Fruit fly (Drosophila melanogaster) whole organism, embryonic: Measurements from ENCODE around the gene CG32847.

ENCODE experiments used
- Antp ChIP-seq: fragments of 200-800 bp; sonication (Bioruptor generic); optimal IDR thresholded peaks from 3 replicates; lab custom pipeline; 2016; ENCODE audit warnings: missing biosample characterization, missing genetic modification characterization
- CG11723 ChIP-seq: fragments of 200-800 bp; sonication (Bioruptor generic); optimal IDR thresholded peaks from 2 replicates; lab custom pipeline; 2017; ENCODE audit warnings: missing biosample characterization, mild to moderate bottlenecking, missing genetic modification characterization
- CG12391 ChIP-seq: fragments of 200-800 bp; sonication (Bioruptor generic); optimal IDR thresholded peaks from 3 replicates; lab custom pipeline; 2018; ENCODE audit warnings: missing biosample characterization, mild to moderate bottlenecking, missing genetic modification characterization, moderate library complexity
- CG12769 ChIP-seq: fragments of 200-800 bp; sonication (Bioruptor generic); optimal IDR thresholded peaks from 2 replicates; lab custom pipeline; 2019; ENCODE audit warnings: missing biosample characterization, mild to moderate bottlenecking, missing genetic modification characterization, moderate library complexity
- CG13296 ChIP-seq: fragments of 200-800 bp; sonication (Bioruptor generic); optimal IDR thresholded peaks from 3 replicates; lab custom pipeline; 2018; ENCODE audit warnings: missing biosample characterization, mild to moderate bottlenecking, missing genetic modification characterization
- CG13424 ChIP-seq: fragments of 200-800 bp; sonication (Bioruptor generic); optimal IDR thresholded peaks from 2 replicates; lab custom pipeline; 2019; ENCODE audit warnings: missing biosample characterization, mild to moderate bottlenecking, missing genetic modification characterization, moderate library complexity
- CG14441 ChIP-seq: fragments of 200-800 bp; sonication (Bioruptor generic); IDR thresholded peaks from 2 replicates; pipeline ENCODE4 v1.3.6; 2022; ENCODE audit warnings: missing biosample characterization, missing genetic modification characterization
- CG15269 ChIP-seq: fragments of 200-800 bp; sonication (Bioruptor generic); optimal IDR thresholded peaks from 2 replicates; lab custom pipeline; 2018; ENCODE audit warnings: missing biosample characterization, mild to moderate bottlenecking, missing genetic modification characterization, moderate library complexity
- CG1647 ChIP-seq: fragments of 200-800 bp; sonication (Bioruptor generic); optimal IDR thresholded peaks from 3 replicates; lab custom pipeline; 2016; ENCODE audit warnings: missing biosample characterization, missing genetic modification characterization
- CG31388 ChIP-seq: fragments of 200-800 bp; sonication (Bioruptor generic); optimal IDR thresholded peaks from 2 replicates; lab custom pipeline; 2016; ENCODE audit warnings: missing biosample characterization, missing genetic modification characterization
- CG3281 ChIP-seq: fragments of 200-800 bp; sonication (Bioruptor generic); optimal IDR thresholded peaks from 3 replicates; lab custom pipeline; 2017; ENCODE audit warnings: missing biosample characterization, mild to moderate bottlenecking, missing genetic modification characterization
- CG3995 ChIP-seq: fragments of 200-800 bp; sonication (Bioruptor generic); optimal IDR thresholded peaks from 3 replicates; lab custom pipeline; 2016; ENCODE audit warnings: missing biosample characterization, missing genetic modification characterization
- CG4282 ChIP-seq: fragments of 200-800 bp; sonication (Bioruptor generic); optimal IDR thresholded peaks from 2 replicates; lab custom pipeline; 2016; ENCODE audit warnings: missing biosample characterization, missing genetic modification characterization
- CG4820 ChIP-seq: fragments of 200-800 bp; sonication (Bioruptor generic); optimal IDR thresholded peaks from 3 replicates; lab custom pipeline; 2016; ENCODE audit warnings: missing biosample characterization, missing genetic modification characterization
- CG6813 ChIP-seq: fragments of 200-800 bp; sonication (Bioruptor generic); optimal IDR thresholded peaks from 2 replicates; lab custom pipeline; 2017; ENCODE audit warnings: missing biosample characterization, missing genetic modification characterization, mild to moderate bottlenecking, moderate library complexity, missing genetic modification reagents
- CG6854 ChIP-seq: fragments of 200-800 bp; sonication (Bioruptor generic); optimal IDR thresholded peaks from 3 replicates; lab custom pipeline; 2017; ENCODE audit warnings: missing biosample characterization, mild to moderate bottlenecking, missing genetic modification characterization
- CG7786 ChIP-seq: fragments of 200-800 bp; sonication (Bioruptor generic); optimal IDR thresholded peaks from 2 replicates; lab custom pipeline; 2016; ENCODE audit warnings: missing biosample characterization, missing genetic modification characterization
- CG7928 ChIP-seq: fragments of 200-800 bp; sonication (Bioruptor generic); optimal IDR thresholded peaks from 2 replicates; lab custom pipeline; 2017; ENCODE audit warnings: missing biosample characterization, mild to moderate bottlenecking, missing genetic modification characterization
- CG9817 ChIP-seq: fragments of 200-800 bp; sonication (Bioruptor generic); optimal IDR thresholded peaks from 2 replicates; lab custom pipeline; 2018; ENCODE audit warnings: missing biosample characterization, mild to moderate bottlenecking, missing genetic modification characterization, moderate library complexity
- Camta ChIP-seq: fragments of 200-800 bp; sonication (Bioruptor generic); optimal IDR thresholded peaks from 2 replicates; lab custom pipeline; 2016; ENCODE audit warnings: missing biosample characterization, missing genetic modification characterization
- D ChIP-seq, 2 experiments: fragments of 200-800 bp in 1 of 2; fragments of >200 bp in 1 of 2; sonication (Bioruptor generic) in 1 of 2; optimal IDR thresholded peaks; 2 replicates in 1 of 2; 3 replicates in 1 of 2; lab custom pipeline; 2017; ENCODE audit warnings: mild to moderate bottlenecking in 1 of 2, missing biosample characterization in 1 of 2, missing genetic modification characterization in 1 of 2, missing genetic modification reagents in 1 of 2
- Deaf1 ChIP-seq: fragments of 200-800 bp; optimal IDR thresholded peaks from 3 replicates; lab custom pipeline; 2019; ENCODE audit warnings: missing biosample characterization, mild to moderate bottlenecking, missing genetic modification characterization, moderate library complexity
- ERR ChIP-seq: fragments of 200-800 bp; sonication (Bioruptor generic); optimal IDR thresholded peaks from 2 replicates; lab custom pipeline; 2016; ENCODE audit warnings: missing biosample characterization, missing genetic modification characterization
- H2.0 ChIP-seq: fragments of 200-800 bp; sonication (Bioruptor generic); IDR thresholded peaks from 2 replicates; pipeline ENCODE4 v1.3.6; 2022; ENCODE audit warnings: missing biosample characterization, missing genetic modification characterization
- MBD-R2 ChIP-seq: fragments of 200-800 bp; sonication (Bioruptor generic); IDR thresholded peaks from 2 replicates; pipeline ENCODE4 v1.3.6; 2022; ENCODE audit warnings: missing biosample characterization, missing genetic modification characterization
- Max ChIP-seq: fragments of 200-800 bp; sonication (Bioruptor generic); optimal IDR thresholded peaks from 2 replicates; lab custom pipeline; 2016; ENCODE audit warnings: missing biosample characterization, mild to moderate bottlenecking, missing genetic modification characterization
- NC2β ChIP-seq: fragments of 200-800 bp; sonication (Bioruptor generic); optimal IDR thresholded peaks from 2 replicates; lab custom pipeline; 2016; ENCODE audit warnings: missing biosample characterization, missing genetic modification characterization
- Tbp ChIP-seq: fragments of >200 bp; optimal IDR thresholded peaks from 2 replicates; lab custom pipeline; 2018; ENCODE audit warnings: missing biosample characterization, missing genetic modification characterization
- Usf ChIP-seq: fragments of 200-800 bp; sonication (Bioruptor generic); optimal IDR thresholded peaks from 2 replicates; lab custom pipeline; 2017; ENCODE audit warnings: missing genotype, missing biosample characterization, missing genetic modification characterization
- abd-A ChIP-seq: fragments of 200-800 bp; sonication (Bioruptor generic); optimal IDR thresholded peaks from 3 replicates; lab custom pipeline; 2019; ENCODE audit warnings: missing biosample characterization, mild to moderate bottlenecking, missing genetic modification characterization, moderate library complexity
- ac ChIP-seq: fragments of 200-800 bp; sonication (Bioruptor generic); optimal IDR thresholded peaks from 3 replicates; lab custom pipeline; 2017; ENCODE audit warnings: missing biosample characterization, mild to moderate bottlenecking, missing genetic modification characterization
- al ChIP-seq: fragments of 200-800 bp; sonication (Bioruptor generic); IDR thresholded peaks from 2 replicates; pipeline ENCODE4 v1.3.6; 2022; ENCODE audit warnings: missing biosample characterization, missing genetic modification characterization
- chinmo ChIP-seq: fragments of 200-800 bp; sonication (Bioruptor generic); IDR thresholded peaks from 4 replicates; pipeline ENCODE4 v1.3.6; 2022; ENCODE audit warnings: missing biosample characterization, missing genetic modification characterization; ENCODE audit not compliant: partially characterized antibody
- dimm ChIP-seq: fragments of 200-800 bp; sonication (Bioruptor generic); IDR thresholded peaks from 2 replicates; pipeline ENCODE4 v1.3.6; 2022; ENCODE audit warnings: missing biosample characterization, missing genetic modification characterization
- disco-r ChIP-seq: fragments of 200-800 bp; sonication (Bioruptor generic); optimal IDR thresholded peaks from 2 replicates; lab custom pipeline; 2016; ENCODE audit warnings: missing biosample characterization, missing genetic modification characterization
- en ChIP-seq: fragments of 200-800 bp; sonication (Bioruptor generic); optimal IDR thresholded peaks from 2 replicates; lab custom pipeline; 2016; ENCODE audit warnings: missing biosample characterization, missing genetic modification characterization
- eve ChIP-seq, 2 experiments: fragments of >200 bp; optimal IDR thresholded peaks; 2 replicates each; lab custom pipeline; 2017; ENCODE audit warnings: missing biosample characterization in 2 of 2, missing genetic modification characterization in 2 of 2
- ftz-f1 ChIP-seq: fragments of 200-800 bp; sonication (Bioruptor generic); optimal IDR thresholded peaks from 2 replicates; lab custom pipeline; 2016; ENCODE audit warnings: missing biosample characterization, missing genetic modification characterization
- ham ChIP-seq: fragments of 200-800 bp; sonication (Bioruptor generic); IDR thresholded peaks from 2 replicates; pipeline ENCODE4 v1.3.6; 2022; ENCODE audit warnings: missing biosample characterization, missing genetic modification characterization
- jigr1 ChIP-seq: fragments of 200-800 bp; sonication (Bioruptor generic); IDR thresholded peaks from 3 replicates; pipeline ENCODE4 v1.3.6; 2022; ENCODE audit warnings: missing biosample characterization, missing genetic modification characterization
- nerfin-1 ChIP-seq: fragments of 200-800 bp; sonication (Bioruptor generic); optimal IDR thresholded peaks from 3 replicates; lab custom pipeline; 2019; ENCODE audit warnings: missing biosample characterization, mild to moderate bottlenecking, missing genetic modification characterization, moderate library complexity
- pnt ChIP-seq: fragments of 200-800 bp; sonication (Bioruptor generic); optimal IDR thresholded peaks from 3 replicates; lab custom pipeline; 2016; ENCODE audit warnings: missing biosample characterization, missing genetic modification characterization
- pum ChIP-seq: fragments of 200-800 bp; sonication (Bioruptor generic); optimal IDR thresholded peaks from 2 replicates; lab custom pipeline; 2016; ENCODE audit warnings: missing biosample characterization, missing genetic modification characterization
- row ChIP-seq: fragments of 200-800 bp; sonication (Bioruptor generic); IDR thresholded peaks from 3 replicates; pipeline ENCODE4 v1.3.6; 2022; ENCODE audit warnings: missing biosample characterization, missing genetic modification characterization
- sens-2 ChIP-seq: fragments of 200-800 bp; sonication (Bioruptor generic); IDR thresholded peaks from 2 replicates; pipeline ENCODE4 v1.3.6; 2022; ENCODE audit warnings: missing biosample characterization, missing genetic modification characterization
- seq ChIP-seq: fragments of 200-800 bp; sonication (Bioruptor generic); IDR thresholded peaks from 2 replicates; pipeline ENCODE4 v1.3.6; 2022; ENCODE audit warnings: missing biosample characterization, missing genetic modification characterization
- stwl ChIP-seq: fragments of 200-800 bp; sonication (Bioruptor generic); optimal IDR thresholded peaks from 3 replicates; lab custom pipeline; 2018; ENCODE audit warnings: missing biosample characterization, mild to moderate bottlenecking, missing genetic modification characterization, moderate library complexity
- wor ChIP-seq: fragments of 200-800 bp; sonication (Bioruptor generic); IDR thresholded peaks from 2 replicates; pipeline ENCODE4 v1.3.6; 2022; ENCODE audit warnings: missing biosample characterization, missing genetic modification characterization
- yki ChIP-seq: fragments of >200 bp; optimal IDR thresholded peaks from 3 replicates; lab custom pipeline; 2018

Gene CG32847

DNA sequence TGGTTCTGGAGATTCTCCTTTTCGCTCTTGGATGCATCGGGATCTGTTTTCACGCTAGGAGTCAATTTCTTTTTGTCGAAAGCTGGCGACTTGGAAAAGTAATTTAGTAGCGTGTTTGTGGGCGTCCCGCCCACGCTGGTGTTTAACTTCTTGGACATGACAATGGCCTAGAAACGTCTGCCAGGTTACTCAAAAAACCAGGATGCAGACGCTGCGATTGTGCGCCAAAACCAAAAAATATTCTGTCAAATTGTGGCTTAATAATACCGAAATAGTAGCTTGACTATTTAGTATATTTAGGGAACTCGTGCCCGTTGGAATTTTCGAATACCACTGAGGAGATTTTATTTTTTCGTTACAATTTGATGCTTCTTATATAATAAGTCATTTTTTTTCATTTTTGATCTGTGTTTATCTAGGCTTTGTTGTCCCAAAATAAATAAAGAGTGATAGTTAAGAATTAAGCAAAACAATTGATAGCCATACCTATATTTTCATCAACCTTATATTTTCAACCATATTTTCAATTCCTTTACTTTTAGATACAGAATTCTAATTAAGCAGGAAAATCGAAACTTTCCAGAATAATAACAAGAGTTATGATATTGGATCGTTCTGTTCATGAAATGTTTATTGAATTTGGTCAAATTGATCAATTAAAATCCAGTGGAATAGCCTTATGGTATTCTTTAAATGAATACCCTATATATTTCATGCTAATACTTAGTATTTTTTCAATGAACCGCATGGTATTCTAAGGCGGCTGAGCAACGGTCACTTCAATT lies 37.1 kb downstream of the CG32847 start, which contains the start of the genes Msh6 and Prp31 (continued):
- peak; percentile 82 for TF ChIP-seq row
- no peak for TF ChIP-seq ERR (GFP tag; lab: Kevin White, UChicago)
- TF ChIP-seq ac (GFP tag; lab: Kevin White, UChicago), result no peak
- TF ChIP-seq CG11723, result no peak
- TF ChIP-seq CG4820 (GFP tag; lab: Kevin White, UChicago), result peak; percentile 70
- peak; percentile 38 for TF ChIP-seq stwl (tag; lab: Kevin White, UChicago)
- no peak for TF ChIP-seq CG1647 (GFP tag; lab: Kevin White, UChicago)
- no peak; the same call in 1 of the 2 replicates for TF ChIP-seq wor (GFP tag; lab: Robert Waterston, UW)
- TF ChIP-seq nerfin-1 (tag; lab: Kevin White, UChicago), result peak; percentile 75
- no peak for TF ChIP-seq ftz-f1 (GFP tag; lab: Kevin White, UChicago)
- TF ChIP-seq CG31388 (GFP tag; lab: Kevin White, UChicago), result no peak
- peak; percentile 77 for TF ChIP-seq CG7786
- TF ChIP-seq disco-r, result no peak
- TF ChIP-seq eve (GFP tag; optimal IDR thresholded peaks at IDR 0.05; lab: Kevin White, UChicago), result no peak
- peak; percentile 30 for TF ChIP-seq al (GFP tag; lab: Robert Waterston, UW)
- no peak for TF ChIP-seq CG12769 (tag; lab: Kevin White, UChicago)
- no peak for TF ChIP-seq Tbp (GFP tag; lab: Kevin White, UChicago)
- TF ChIP-seq CG7928 (GFP tag; lab: Kevin White, UChicago), result no peak
- TF ChIP-seq NC2β (GFP tag; lab: Kevin White, UChicago), result peak; percentile 64
- peak; percentile 24 for TF ChIP-seq CG13296 (GFP tag; lab: Kevin White, UChicago)
- no peak for TF ChIP-seq ham
- TF ChIP-seq Deaf1 (tag; lab: Kevin White, UChicago), result no peak
- peak; percentile 37 for TF ChIP-seq CG3995
- no peak; the same call in 2 of the 3 replicates for TF ChIP-seq jigr1 (GFP tag; lab: Robert Waterston, UW)
- TF ChIP-seq Camta (GFP tag; lab: Kevin White, UChicago), result peak; percentile 75
- peak; percentile 29 for TF ChIP-seq Antp (GFP tag; lab: Kevin White, UChicago)
- TF ChIP-seq sens-2, result no peak
- peak; percentile 43 for TF ChIP-seq Max
- TF ChIP-seq CG9817 (tag; lab: Kevin White, UChicago), result peak; percentile 64
- no peak for TF ChIP-seq D (optimal IDR thresholded peaks at IDR 0.05; lab: Kevin White, UChicago)
- peak; percentile 9 for TF ChIP-seq D (GFP tag; optimal IDR thresholded peaks at IDR 0.05; lab: Kevin White, UChicago)
- peak; percentile 81 for TF ChIP-seq CG13424 (tag; lab: Kevin White, UChicago)
- peak; percentile 69 for TF ChIP-seq pum (GFP tag; lab: Kevin White, UChicago)
- 0 out of 2 replicates have a peak, but pooled peaks have one; percentile 32 for TF ChIP-seq H2.0 (GFP tag; lab: Robert Waterston, UW)
- no peak for TF ChIP-seq abd-A (tag; lab: Kevin White, UChicago)
- no peak for TF ChIP-seq CG6854 (GFP tag; lab: Kevin White, UChicago)
- peak; percentile 70 for TF ChIP-seq CG15269 (tag; lab: Kevin White, UChicago)
- no peak for TF ChIP-seq yki (lab: Kevin White, UChicago)
- TF ChIP-seq chinmo (GFP tag; lab: Robert Waterston, UW), result no peak
- TF ChIP-seq CG14441 (GFP tag; lab: Robert Waterston, UW), result peak; percentile 69
- TF ChIP-seq MBD-R2 (GFP tag; lab: Robert Waterston, UW), result no peak; the same call in 1 of the 2 replicates
- TF ChIP-seq CG4282 (GFP tag; lab: Kevin White, UChicago), result no peak
- TF ChIP-seq CG12391, result peak; percentile 87
- peak; percentile 57 for TF ChIP-seq CG3281 (GFP tag; lab: Kevin White, UChicago)
- 0 out of 2 replicates have a peak, but pooled peaks have one; percentile 33 for TF ChIP-seq seq
- TF ChIP-seq dimm, result peak; percentile 47; the same call in 1 of the 2 replicates
- no peak for TF ChIP-seq en (GFP tag; lab: Kevin White, UChicago)
- no peak for TF ChIP-seq CG6813
- peak; percentile 39 for TF ChIP-seq pnt (GFP tag; lab: Kevin White, UChicago)
- TF ChIP-seq Usf (GFP tag; lab: Kevin White, UChicago), result peak; percentile 65
